Worm (Caenorhabditis elegans): Measurements from ENCODE around the gene pals-34.
A peak's percentile ranks its signal among the peaks of the same experiment; 100 is the strongest.

The pals-34 gene

ce11 chrV:7980370-7980987, 24.2 kb upstream of the pals-34 start:
- TF ChIP-seq aha-1 (tag) (peak; percentile 97), jun-1 (tag; optimal IDR thresholded peaks at IDR 0.05) (no peak), cey-2 (tag; optimal IDR thresholded peaks at IDR 0.05; ENCODE audit: borderline replicate concordance, insufficient read depth) (no peak), ctbp-1 (GFP tag; IDR thresholded peaks at IDR 0.05) (peak; percentile 37; the same call in 1 of the 2 replicates), mdl-1 (tag; optimal IDR thresholded peaks at IDR 0.05) (peak in 1 of 2 experiments; percentile 65), rbr-2 (tag; optimal IDR thresholded peaks at IDR 0.05) (peak; percentile 60), unc-39 (tag; optimal IDR thresholded peaks at IDR 0.05) (no peak), nhr-11 (tag; optimal IDR thresholded peaks at IDR 0.05) (peak; percentile 29), unc-62 (GFP tag; optimal IDR thresholded peaks at IDR 0.05 in 1 of 2) (peak in 1 of 2 experiments; percentile 71), unc-62 (tag; optimal IDR thresholded peaks at IDR 0.05) (no peak), pqm-1 (tag; optimal IDR thresholded peaks at IDR 0.05) (no peak), gei-8 (GFP tag; optimal IDR thresholded peaks at IDR 0.05) (no peak), daf-16 (GFP tag; optimal IDR thresholded peaks at IDR 0.05) (peak in 1 of 2 experiments; percentile 36), daf-16 (tag; optimal IDR thresholded peaks at IDR 0.05) (no peak), lin-15B (tag; optimal IDR thresholded peaks at IDR 0.05) (no peak), lin-39 (tag; optimal IDR thresholded peaks at IDR 0.05) (no peak), F37D6.2 (tag; optimal IDR thresholded peaks at IDR 0.05) (peak; percentile 6), daf-12 (tag; optimal IDR thresholded peaks at IDR 0.05) (no peak), duxl-1 (tag; optimal IDR thresholded peaks at IDR 0.05; ENCODE audit: poor library complexity) (no peak), hif-1 (tag; optimal IDR thresholded peaks at IDR 0.05) (peak in 1 of 2 experiments; percentile 21), dpl-1 (GFP tag; optimal IDR thresholded peaks at IDR 0.05) (peak; percentile 2), hmg-1.1 (GFP tag; IDR thresholded peaks at IDR 0.05) (0 out of 2 replicates have a peak, but pooled peaks have one; percentile 58), ceh-20 (GFP tag; IDR thresholded peaks at IDR 0.05) (0 out of 2 replicates have a peak, but pooled peaks have one; percentile 50), dmd-9 (GFP tag; IDR thresholded peaks at IDR 0.05) (no peak), tra-1 (GFP tag; IDR thresholded peaks at IDR 0.05) (0 out of 2 replicates have a peak, but pooled peaks have one; percentile 60), ces-1 (GFP tag; optimal IDR thresholded peaks at IDR 0.05) (no peak), zip-11 (GFP tag; IDR thresholded peaks at IDR 0.05) (no peak), nhr-42 (GFP tag; IDR thresholded peaks at IDR 0.05) (no peak), pha-4 (GFP tag; IDR thresholded peaks at IDR 0.05) (no peak), pha-4 (tag; optimal IDR thresholded peaks at IDR 0.05) (no peak), ztf-11 (tag; optimal IDR thresholded peaks at IDR 0.05) (no peak), ceh-44 (GFP tag; IDR thresholded peaks at IDR 0.05) (no peak), hlh-11 (tag; optimal IDR thresholded peaks at IDR 0.05) (peak; percentile 38), lim-7 (GFP tag; IDR thresholded peaks at IDR 0.05) (no peak), Y105C5A.15 (GFP tag; IDR thresholded peaks at IDR 0.05) (no peak), lsy-2 (tag; optimal IDR thresholded peaks at IDR 0.05) (peak in 1 of 2 experiments; percentile 63), egl-43 (GFP tag; IDR thresholded peaks at IDR 0.05) (no peak), fkh-10 (GFP tag; optimal IDR thresholded peaks at IDR 0.05) (peak; percentile 26), mep-1 (tag; optimal IDR thresholded peaks at IDR 0.05) (peak; percentile 59), hlh-30 (tag; optimal IDR thresholded peaks at IDR 0.05; ENCODE audit: insufficient read depth) (peak; percentile 69), egl-27 (tag; optimal IDR thresholded peaks at IDR 0.05) (no peak), F10B5.3 (tag; optimal IDR thresholded peaks at IDR 0.05) (no peak), nhr-6 (tag; optimal IDR thresholded peaks at IDR 0.05) (no peak), zfp-3 (GFP tag; conservative IDR thresholded peaks at IDR 0.05) (no peak)

Data from whole organism, L4 larva.